Worm (Caenorhabditis elegans) whole organism, midembryonic: ENCODE data around the gene rars-2.

ENCODE experiments used
- T22C8.4 ChIP-seq: fragments of 200-800 bp; sonication (Bioruptor generic); IDR thresholded peaks from 2 replicates; pipeline ENCODE4 v1.3.6; 2022; ENCODE audit warnings: missing genetic modification characterization, missing compliant biosample characterization
- cog-1 ChIP-seq: sonication (generic microtip); optimal IDR thresholded peaks from 2 replicates; lab custom pipeline; 2016; ENCODE audit warnings: missing genetic modification characterization, missing compliant biosample characterization
- flt-1 ChIP-seq: fragments of 200-800 bp; sonication (Bioruptor generic); IDR thresholded peaks from 2 replicates; pipeline ENCODE4 v1.3.6; 2022; ENCODE audit warnings: missing genetic modification characterization, missing compliant biosample characterization
- klf-2 ChIP-seq: fragments of 200-800 bp; sonication (Bioruptor generic); conservative IDR thresholded peaks from 2 replicates; pipeline ENCODE4 v1.3.6; 2022; ENCODE audit warnings: missing genetic modification reagents, missing genetic modification characterization, missing compliant biosample characterization
- med-1 ChIP-seq: sonication (generic microtip); optimal IDR thresholded peaks from 2 replicates; lab custom pipeline; 2017; ENCODE audit warnings: missing genetic modification characterization, mild to moderate bottlenecking, missing compliant biosample characterization, antibody characterized with exemption, missing genetic modification reagents; ENCODE audit not compliant: insufficient read depth
- ref-1 ChIP-seq: fragments of 200-800 bp; sonication (Bioruptor generic); conservative IDR thresholded peaks from 2 replicates; pipeline ENCODE4 v1.3.6; 2022; ENCODE audit warnings: missing genetic modification reagents, missing genetic modification characterization, missing compliant biosample characterization
- tab-1 ChIP-seq: fragments of 200-800 bp; sonication (Bioruptor generic); IDR thresholded peaks from 2 replicates; pipeline ENCODE4 v1.3.6; 2022; ENCODE audit warnings: missing genetic modification characterization, missing compliant biosample characterization
- ztf-23 ChIP-seq: fragments of 200-800 bp; sonication (Bioruptor generic); IDR thresholded peaks from 2 replicates; pipeline ENCODE4 v1.3.6; 2022; ENCODE audit warnings: missing genetic modification reagents, missing genetic modification characterization, missing compliant biosample characterization
- ztf-29 ChIP-seq: fragments of 200-800 bp; sonication (Bioruptor generic); IDR thresholded peaks from 2 replicates; pipeline ENCODE4 v1.3.6; 2022; ENCODE audit warnings: missing genetic modification reagents, missing genetic modification characterization, missing compliant biosample characterization

Gene rars-2

DNA sequence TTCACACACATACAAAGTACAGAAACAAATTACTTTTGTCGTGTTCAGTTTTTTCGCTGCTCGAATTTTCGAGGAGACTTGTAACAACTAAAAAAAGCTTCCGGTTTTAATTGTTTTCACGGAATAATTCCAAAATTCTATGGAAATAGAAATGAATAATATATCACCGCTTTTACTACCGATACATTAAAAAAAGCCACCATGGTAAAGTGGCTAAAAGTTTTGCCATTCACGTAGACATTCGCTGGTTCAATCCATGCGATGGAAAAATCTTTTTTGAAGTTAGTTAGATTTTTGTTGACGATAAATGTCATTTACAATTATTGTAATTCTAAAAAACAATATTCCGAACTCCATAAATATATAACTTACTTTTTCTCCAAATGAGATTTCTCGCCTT, 43.4 kb downstream of the rars-2 start:
- TF ChIP-seq klf-2 (GFP tag; lab: Robert Waterston, UW) (no peak), ztf-23 (GFP tag; lab: Robert Waterston, UW) (no peak), ztf-29 (GFP tag; lab: Robert Waterston, UW) (no peak), flt-1 (GFP tag; lab: Robert Waterston, UW) (no peak), tab-1 (GFP tag; lab: Robert Waterston, UW) (no peak), cog-1 (tag; lab: Kevin White, UChicago) (no peak), T22C8.4 (GFP tag; lab: Robert Waterston, UW) (no peak), ref-1 (GFP tag; lab: Robert Waterston, UW) (no peak), med-1 (GFP tag; lab: Kevin White, UChicago) (no peak)

DNA sequence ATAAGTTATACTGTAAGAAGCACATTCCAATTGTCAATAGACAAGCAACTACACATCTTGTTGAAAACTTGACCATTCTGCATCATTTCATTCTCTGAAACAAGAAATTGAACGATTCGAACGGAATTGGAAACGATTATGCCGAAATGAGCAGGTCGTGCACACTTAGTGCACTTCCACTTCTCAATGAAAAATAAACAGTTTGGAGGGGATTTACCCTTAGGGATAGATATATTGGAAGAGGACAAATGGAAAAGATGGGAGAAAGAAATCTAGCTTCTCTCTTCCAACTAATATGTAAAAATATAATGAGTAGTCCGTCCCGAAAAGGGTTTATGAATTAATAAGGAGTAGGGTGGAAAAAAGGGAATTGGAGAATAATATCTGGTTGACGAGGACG, 43.8 kb downstream of the rars-2 start, which contains the start of gene hst-3.1:
Gene hst-3.1, minus strand, starts transcription at position 101 of the 400 bp plus-strand sequence.
- no peak for TF ChIP-seq T22C8.4 (GFP tag; lab: Robert Waterston, UW)
- no peak for TF ChIP-seq med-1 (GFP tag; lab: Kevin White, UChicago)
- TF ChIP-seq ztf-29 (GFP tag; lab: Robert Waterston, UW): no peak
- no peak for TF ChIP-seq tab-1 (GFP tag; lab: Robert Waterston, UW)
- TF ChIP-seq flt-1 (GFP tag; lab: Robert Waterston, UW): no peak
- TF ChIP-seq ztf-23 (GFP tag; lab: Robert Waterston, UW): no peak
- TF ChIP-seq klf-2 (GFP tag; lab: Robert Waterston, UW): no peak
- no peak for TF ChIP-seq cog-1 (tag; lab: Kevin White, UChicago)
- TF ChIP-seq ref-1 (GFP tag; lab: Robert Waterston, UW): no peak

DNA sequence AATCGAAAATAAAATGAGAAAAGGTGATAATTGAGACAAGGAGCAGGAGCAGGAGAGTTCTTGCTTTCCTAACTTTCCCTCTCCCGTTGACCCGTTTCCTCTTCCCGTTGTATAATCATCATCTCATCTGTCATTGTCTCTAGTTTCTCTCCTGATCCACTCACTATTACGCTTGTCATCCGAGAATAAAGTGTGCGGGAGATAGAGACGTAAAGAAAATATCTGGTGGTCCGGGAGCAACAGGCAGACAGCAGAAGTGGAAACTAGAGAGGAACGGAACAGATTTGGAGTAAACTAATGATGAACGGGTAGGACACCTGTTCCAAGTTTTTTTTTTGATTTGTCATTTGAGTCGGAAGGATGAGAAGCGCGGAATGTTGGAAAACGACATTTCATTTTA, 44.9 kb downstream of the rars-2 start:
- TF ChIP-seq ztf-23 (GFP tag; lab: Robert Waterston, UW): no peak
- TF ChIP-seq T22C8.4 (GFP tag; lab: Robert Waterston, UW): no peak
- TF ChIP-seq klf-2 (GFP tag; lab: Robert Waterston, UW): no peak
- TF ChIP-seq flt-1 (GFP tag; lab: Robert Waterston, UW): no peak

DNA sequence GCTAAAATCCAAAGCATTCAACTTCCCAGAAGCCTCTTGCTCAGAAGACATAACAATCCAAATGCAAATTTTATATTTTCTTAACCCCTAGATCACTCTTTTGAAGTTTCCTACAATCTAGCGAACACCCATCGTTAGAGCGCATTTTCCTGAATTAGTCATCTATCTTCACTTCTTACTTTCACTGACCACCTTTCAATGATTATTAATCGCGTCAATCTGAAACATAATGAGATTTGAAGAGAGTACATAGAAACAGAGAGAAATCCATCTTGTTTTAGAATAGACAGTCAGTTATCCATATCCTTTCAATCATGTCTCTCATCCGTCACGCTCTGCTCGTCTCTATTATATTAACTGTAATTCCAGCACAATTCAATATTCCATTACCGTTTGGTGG, 45.9 kb downstream of the rars-2 start, which contains the start of gene F40H3.3:
Gene F40H3.3, plus strand, starts transcription at position 280 of the 400 bp plus-strand sequence.
- TF ChIP-seq tab-1 (GFP tag; lab: Robert Waterston, UW) (no peak), flt-1 (GFP tag; lab: Robert Waterston, UW) (no peak), cog-1 (tag; lab: Kevin White, UChicago) (no peak), ztf-23 (GFP tag; lab: Robert Waterston, UW) (no peak), T22C8.4 (GFP tag; lab: Robert Waterston, UW) (no peak), med-1 (GFP tag; lab: Kevin White, UChicago) (no peak), ztf-29 (GFP tag; lab: Robert Waterston, UW) (no peak)

DNA sequence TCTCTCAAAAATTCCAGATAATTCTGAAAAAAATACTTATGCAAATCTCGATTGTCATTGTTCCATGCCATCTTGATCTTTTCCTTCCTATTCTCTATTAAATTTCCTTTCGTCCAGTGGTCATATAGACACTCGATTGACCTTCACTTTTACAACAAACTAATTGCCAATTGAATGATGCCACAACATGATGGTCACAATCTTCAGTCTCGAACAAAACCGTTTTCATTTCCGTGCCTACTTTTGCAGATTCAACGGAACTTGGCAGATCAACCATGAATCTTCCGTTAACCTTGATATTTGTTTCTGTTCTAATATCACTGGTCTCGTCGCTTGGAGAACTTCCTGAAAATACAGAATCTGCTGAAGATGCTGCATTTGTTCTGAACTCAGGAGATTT, 48.0 kb downstream of the rars-2 start, which contains the start of gene F40H3.2:
Gene F40H3.2, plus strand, starts transcription at position 250 of the 400 bp plus-strand sequence.
- TF ChIP-seq cog-1 (tag; lab: Kevin White, UChicago) (no peak), tab-1 (GFP tag; lab: Robert Waterston, UW) (no peak)

DNA sequence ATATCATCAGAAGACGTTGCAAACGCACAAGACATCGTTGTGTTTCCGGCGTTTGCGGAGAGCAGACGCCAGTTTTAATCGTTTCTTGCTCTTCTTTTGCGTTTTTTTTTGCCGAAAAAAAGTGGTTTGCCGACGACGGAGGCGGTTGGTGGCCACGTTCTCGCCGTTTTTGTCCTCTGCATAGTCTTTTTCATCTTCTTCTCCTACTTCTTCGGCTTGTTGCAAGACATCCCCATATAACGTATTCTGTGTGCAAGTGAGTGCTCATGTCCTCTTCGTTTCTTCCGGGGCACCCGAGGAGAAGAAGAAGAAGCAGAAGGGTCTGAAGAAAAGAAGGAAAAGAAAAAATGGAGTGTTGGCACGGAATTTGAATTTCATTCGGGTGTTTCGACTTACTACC, 49.7 kb downstream of the rars-2 start:
- no peak for TF ChIP-seq med-1 (GFP tag; lab: Kevin White, UChicago)
- no peak for TF ChIP-seq T22C8.4 (GFP tag; lab: Robert Waterston, UW)
- TF ChIP-seq ztf-23 (GFP tag; lab: Robert Waterston, UW): no peak
- TF ChIP-seq ztf-29 (GFP tag; lab: Robert Waterston, UW): no peak
- no peak for TF ChIP-seq klf-2 (GFP tag; lab: Robert Waterston, UW)
- no peak for TF ChIP-seq cog-1 (tag; lab: Kevin White, UChicago)
- TF ChIP-seq flt-1 (GFP tag; lab: Robert Waterston, UW): no peak
- TF ChIP-seq tab-1 (GFP tag; lab: Robert Waterston, UW): no peak
- TF ChIP-seq ref-1 (GFP tag; lab: Robert Waterston, UW): no peak

DNA sequence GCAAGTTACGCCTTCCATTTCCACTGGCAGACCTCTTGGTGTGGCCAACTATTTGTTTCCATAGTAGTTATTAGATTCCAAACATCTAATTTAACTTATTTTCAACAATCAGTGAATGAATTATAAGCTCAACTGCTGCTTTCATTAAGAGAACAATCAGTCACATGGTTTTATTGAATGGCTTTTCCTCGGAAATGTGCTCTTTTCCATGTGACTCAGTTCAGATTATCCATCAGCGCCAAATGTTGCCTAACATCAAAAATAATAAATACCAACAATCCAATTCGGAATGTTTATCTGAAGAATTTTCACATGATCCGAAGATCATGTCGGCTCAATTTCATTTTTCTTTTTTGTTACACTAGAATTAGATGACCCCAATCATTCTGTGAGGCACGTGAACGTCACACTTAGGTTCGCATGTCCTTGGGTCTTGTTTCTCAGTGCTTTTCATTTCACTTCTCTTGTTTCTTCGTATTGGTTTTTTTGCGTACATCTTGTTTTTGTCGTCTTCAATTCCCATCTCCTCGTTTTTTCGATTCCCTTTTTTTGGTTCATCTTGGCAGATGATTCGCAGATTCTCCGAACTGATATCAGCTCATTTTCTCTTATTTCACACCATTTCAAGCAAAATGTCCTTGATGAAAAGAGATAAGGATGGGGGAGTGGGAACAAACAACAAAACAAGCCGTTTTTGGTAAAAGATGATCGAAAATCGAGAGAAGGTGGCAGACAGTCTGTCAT, 51.0 kb downstream of the rars-2 start:
- no peak for TF ChIP-seq flt-1 (GFP tag; lab: Robert Waterston, UW)
- no peak for TF ChIP-seq cog-1 (tag; lab: Kevin White, UChicago)
- TF ChIP-seq klf-2 (GFP tag; lab: Robert Waterston, UW): no peak
- TF ChIP-seq T22C8.4 (GFP tag; lab: Robert Waterston, UW): no peak
- no peak for TF ChIP-seq ztf-29 (GFP tag; lab: Robert Waterston, UW)
- no peak for TF ChIP-seq ref-1 (GFP tag; lab: Robert Waterston, UW)
- TF ChIP-seq ztf-23 (GFP tag; lab: Robert Waterston, UW): no peak
- no peak for TF ChIP-seq tab-1 (GFP tag; lab: Robert Waterston, UW)
- TF ChIP-seq med-1 (GFP tag; lab: Kevin White, UChicago): no peak
